Fruit fly (Drosophila melanogaster) whole organism, prepupa: Measurements from ENCODE around the gene CG31626.

Experiments
- CG11294 ChIP-seq: fragments of 200-800 bp; sonication (Bioruptor generic); IDR thresholded peaks from 2 replicates; pipeline ENCODE4 v1.3.6; 2022; ENCODE audit warnings: missing biosample characterization, missing genetic modification characterization
- CG1621 ChIP-seq: fragments of 200-800 bp; sonication (Bioruptor generic); optimal IDR thresholded peaks from 3 replicates; lab custom pipeline; 2018; ENCODE audit warnings: missing biosample characterization, mild to moderate bottlenecking, missing genetic modification characterization
- CG6276 ChIP-seq: fragments of 200-800 bp; sonication (Bioruptor generic); optimal IDR thresholded peaks from 2 replicates; lab custom pipeline; 2017; ENCODE audit warnings: missing biosample characterization, mild to moderate bottlenecking, missing genetic modification characterization
- CG6854 ChIP-seq: fragments of 200-800 bp; sonication (Bioruptor generic); optimal IDR thresholded peaks from 2 replicates; lab custom pipeline; 2017; ENCODE audit warnings: missing biosample characterization, mild to moderate bottlenecking, missing genetic modification characterization
- CG8119 ChIP-seq: fragments of 200-800 bp; sonication (Bioruptor generic); IDR thresholded peaks from 3 replicates; pipeline ENCODE4 v1.3.6; 2022; ENCODE audit warnings: missing biosample characterization, missing genetic modification characterization
- CG8319 ChIP-seq: fragments of 200-800 bp; sonication (Bioruptor generic); optimal IDR thresholded peaks from 3 replicates; lab custom pipeline; 2016; ENCODE audit warnings: missing biosample characterization, missing genetic modification characterization
- Eip75B ChIP-seq: fragments of 200-800 bp; sonication (Bioruptor generic); optimal IDR thresholded peaks from 3 replicates; lab custom pipeline; 2016; ENCODE audit warnings: missing biosample characterization, missing genetic modification characterization
- Lpt ChIP-seq: fragments of 200-800 bp; sonication (Bioruptor generic); optimal IDR thresholded peaks from 3 replicates; lab custom pipeline; 2016; ENCODE audit warnings: missing biosample characterization, missing genetic modification characterization
- Sox14 ChIP-seq: fragments of 200-800 bp; sonication (Bioruptor generic); optimal IDR thresholded peaks from 3 replicates; lab custom pipeline; 2016; ENCODE audit warnings: missing biosample characterization, missing genetic modification characterization
- achi ChIP-seq: fragments of 200-800 bp; sonication (Bioruptor generic); optimal IDR thresholded peaks from 3 replicates; lab custom pipeline; 2016; ENCODE audit warnings: missing biosample characterization, missing genetic modification characterization
- fd59A ChIP-seq: fragments of 200-800 bp; sonication (Bioruptor generic); optimal IDR thresholded peaks from 2 replicates; lab custom pipeline; 2017; ENCODE audit warnings: missing biosample characterization, mild to moderate bottlenecking, missing genetic modification characterization, missing genetic modification reagents
- net ChIP-seq: fragments of 200-800 bp; sonication (Bioruptor generic); optimal IDR thresholded peaks from 3 replicates; lab custom pipeline; 2016; ENCODE audit warnings: missing biosample characterization, missing genetic modification characterization

dm6 chr2L:21246687-21247086 lies 10.2 kb upstream of the CG31626 start:
- TF ChIP-seq achi (GFP tag; lab: Kevin White, UChicago) (peak; percentile 40), Lpt (GFP tag; lab: Kevin White, UChicago) (peak; percentile 56), Eip75B (no peak), net (GFP tag; lab: Kevin White, UChicago) (no peak), CG8119 (GFP tag; lab: Robert Waterston, UW) (peak; percentile 72), CG1621 (no peak), Sox14 (GFP tag; lab: Kevin White, UChicago) (peak; percentile 11), CG11294 (GFP tag; lab: Robert Waterston, UW) (no peak), CG6854 (GFP tag; lab: Kevin White, UChicago) (no peak), fd59A (GFP tag; lab: Kevin White, UChicago) (no peak), CG6276 (peak; percentile 69), CG8319 (no peak)
